Fruit fly (Drosophila melanogaster): ENCODE results near the gene Oli.

- TF ChIP-seq Hr78 (GFP tag; optimal IDR thresholded peaks at IDR 0.05) (no peak), psq (GFP tag; optimal IDR thresholded peaks at IDR 0.05) (no peak), dsf (GFP tag; optimal IDR thresholded peaks at IDR 0.05; ENCODE audit: borderline replicate concordance) (no peak), h (GFP tag; optimal IDR thresholded peaks at IDR 0.05) (no peak), pan (optimal IDR thresholded peaks at IDR 0.05) (no peak), tai (GFP tag; optimal IDR thresholded peaks at IDR 0.05) (no peak), Jra (GFP tag; optimal IDR thresholded peaks at IDR 0.05) (no peak), N (GFP tag; optimal IDR thresholded peaks at IDR 0.05) (no peak), Myc (optimal IDR thresholded peaks at IDR 0.05) (no peak), lola (GFP tag; optimal IDR thresholded peaks at IDR 0.05) (no peak), Rel (GFP tag; optimal IDR thresholded peaks at IDR 0.05) (no peak), Rel (tag; optimal IDR thresholded peaks at IDR 0.05) (no peak), ey (GFP tag; optimal IDR thresholded peaks at IDR 0.05) (no peak), Hnf4 (GFP tag; optimal IDR thresholded peaks at IDR 0.05) (no peak), OdsH (GFP tag; optimal IDR thresholded peaks at IDR 0.05) (no peak)
These were observed 26.5 kb downstream of the Oli start for dm6 chr2L:17615471-17615870.
